Fruit fly (Drosophila melanogaster) whole organism: ENCODE measurements around the gene Jon99Fi.

Experiments used
- CG8478 ChIP-seq: fragments of >200 bp; optimal IDR thresholded peaks from 2 replicates; lab custom pipeline; 2018; ENCODE audit warnings: inconsistent platforms
- Dll ChIP-seq: fragments of >200 bp; optimal IDR thresholded peaks from 2 replicates; lab custom pipeline; 2017
- EcR ChIP-seq, 2 experiments: fragments of >200 bp; optimal IDR thresholded peaks; 2 replicates each; lab custom pipeline; 2017; ENCODE audit warnings: missing biosample characterization in 2 of 2, missing genetic modification characterization in 2 of 2, missing genetic modification reagents in 2 of 2
- psq ChIP-seq: fragments of >200 bp; optimal IDR thresholded peaks from 2 replicates; lab custom pipeline; 2017
- usp ChIP-seq: fragments of >200 bp; optimal IDR thresholded peaks from 2 replicates; lab custom pipeline; 2017; ENCODE audit warnings: missing biosample characterization, missing genetic modification characterization, mixed read lengths

- no peak for TF ChIP-seq CG8478 (lab: Kevin White, UChicago)
- TF ChIP-seq EcR (GFP tag; optimal IDR thresholded peaks at IDR 0.05; lab: Kevin White, UChicago) = no peak
- TF ChIP-seq psq = no peak
- no peak for TF ChIP-seq usp (GFP tag; lab: Kevin White, UChicago)
- TF ChIP-seq Dll (lab: Kevin White, UChicago) = no peak
Measured at dm6 chr3R:30455817-30456544, 32.8 kb upstream of the Jon99Fi start, which contains the start of gene aralar1.
